Worm (Caenorhabditis elegans): ENCODE data around the gene ZK488.6.

Gene ZK488.6

DNA sequence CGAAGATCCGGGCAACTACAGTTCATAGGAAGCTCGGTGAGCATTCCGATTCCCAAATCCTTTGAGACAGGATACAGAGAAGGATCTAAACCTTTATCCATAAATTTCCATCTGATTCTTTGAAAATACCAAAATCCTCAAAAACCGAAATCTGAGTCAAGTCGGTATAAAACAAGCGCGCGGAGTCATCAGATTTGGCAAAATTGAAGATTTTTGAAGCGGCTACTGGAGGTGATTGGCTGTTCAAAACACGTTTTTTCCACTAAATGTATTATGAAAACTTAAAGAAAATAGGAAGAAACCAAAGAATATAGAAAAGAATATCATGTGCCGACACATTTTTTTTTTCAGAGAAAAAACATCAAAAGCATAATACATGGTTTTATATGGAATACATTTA lies 15.6 kb upstream of the ZK488.6 start, which contains the start of gene C14C6.13:
Gene C14C6.13 (minus strand): TSS at position 101 of the 400 bp plus-strand sequence.
- TF ChIP-seq med-1 (GFP tag; optimal IDR thresholded peaks at IDR 0.05; ENCODE audit: insufficient read depth) (no peak), cog-1 (tag; optimal IDR thresholded peaks at IDR 0.05) (no peak), flt-1 (GFP tag; IDR thresholded peaks at IDR 0.05) (no peak), ztf-23 (GFP tag; IDR thresholded peaks at IDR 0.05) (no peak), ref-1 (GFP tag; conservative IDR thresholded peaks at IDR 0.05) (no peak), T22C8.4 (GFP tag; IDR thresholded peaks at IDR 0.05) (no peak), klf-2 (GFP tag; conservative IDR thresholded peaks at IDR 0.05) (no peak), ztf-29 (GFP tag; IDR thresholded peaks at IDR 0.05) (no peak)

ce11 chrV:576070-576469 lies 14.2 kb upstream of the ZK488.6 start, which contains the start of gene K06H6.5:
K06H6.5 (plus strand) TSS chrV:576370.
- no peak for TF ChIP-seq ztf-29 (GFP tag; IDR thresholded peaks at IDR 0.05)
- no peak for TF ChIP-seq T22C8.4 (GFP tag; IDR thresholded peaks at IDR 0.05)
- no peak for TF ChIP-seq ztf-23 (GFP tag; IDR thresholded peaks at IDR 0.05)
- no peak for TF ChIP-seq klf-2 (GFP tag; conservative IDR thresholded peaks at IDR 0.05)
- no peak for TF ChIP-seq cog-1 (tag; optimal IDR thresholded peaks at IDR 0.05)
- no peak for TF ChIP-seq tab-1 (GFP tag; IDR thresholded peaks at IDR 0.05)
- TF ChIP-seq ref-1 (GFP tag; conservative IDR thresholded peaks at IDR 0.05), result no peak
- TF ChIP-seq flt-1 (GFP tag; IDR thresholded peaks at IDR 0.05), result no peak
- TF ChIP-seq med-1 (GFP tag; optimal IDR thresholded peaks at IDR 0.05; ENCODE audit: insufficient read depth), result no peak

- no peak for TF ChIP-seq ztf-29 (GFP tag; IDR thresholded peaks at IDR 0.05)
- no peak for TF ChIP-seq ztf-23 (GFP tag; IDR thresholded peaks at IDR 0.05)
- TF ChIP-seq ref-1 (GFP tag; conservative IDR thresholded peaks at IDR 0.05), result no peak
- no peak for TF ChIP-seq klf-2 (GFP tag; conservative IDR thresholded peaks at IDR 0.05)
- TF ChIP-seq T22C8.4 (GFP tag; IDR thresholded peaks at IDR 0.05), result no peak
Observed at ce11 chrV:576918-577317, 13.4 kb upstream of the ZK488.6 start.

ce11 chrV:578977-579376 lies 11.3 kb upstream of the ZK488.6 start, which contains the start of gene K06H6.4:
K06H6.4 (plus strand) TSS chrV:579277.
- TF ChIP-seq T22C8.4 (GFP tag; IDR thresholded peaks at IDR 0.05), result no peak
- no peak for TF ChIP-seq med-1 (GFP tag; optimal IDR thresholded peaks at IDR 0.05; ENCODE audit: insufficient read depth)
- no peak for TF ChIP-seq ref-1 (GFP tag; conservative IDR thresholded peaks at IDR 0.05)
- TF ChIP-seq cog-1 (tag; optimal IDR thresholded peaks at IDR 0.05), result no peak
- no peak for TF ChIP-seq ztf-23 (GFP tag; IDR thresholded peaks at IDR 0.05)
- TF ChIP-seq klf-2 (GFP tag; conservative IDR thresholded peaks at IDR 0.05), result no peak
- TF ChIP-seq tab-1 (GFP tag; IDR thresholded peaks at IDR 0.05), result no peak
- no peak for TF ChIP-seq ztf-29 (GFP tag; IDR thresholded peaks at IDR 0.05)

DNA sequence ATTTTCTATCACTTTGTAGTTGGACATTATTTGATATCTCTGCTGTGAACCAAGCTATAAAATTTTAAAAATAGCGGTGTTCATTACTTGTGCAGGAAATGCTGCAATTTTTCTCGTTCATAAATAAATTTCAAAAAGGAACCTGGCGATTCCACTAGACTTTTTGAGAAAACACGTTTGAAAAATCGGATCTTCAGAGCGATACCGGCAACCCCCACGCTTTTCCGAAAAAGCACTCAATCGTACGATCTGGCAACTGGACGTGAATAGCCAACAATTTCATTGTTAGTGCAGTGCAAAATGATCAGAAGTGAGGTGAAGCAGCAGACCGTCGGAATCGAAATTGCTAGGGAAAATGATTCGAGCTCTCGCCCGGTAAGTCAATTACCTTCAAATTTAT lies 8.7 kb upstream of the ZK488.6 start, which contains the start of gene nstp-7:
Gene nstp-7 (plus strand): TSS at position 301 of the 400 bp plus-strand sequence.
- TF ChIP-seq ztf-23 (GFP tag; IDR thresholded peaks at IDR 0.05) (no peak), tab-1 (GFP tag; IDR thresholded peaks at IDR 0.05) (no peak), T22C8.4 (GFP tag; IDR thresholded peaks at IDR 0.05) (no peak), cog-1 (tag; optimal IDR thresholded peaks at IDR 0.05) (no peak), flt-1 (GFP tag; IDR thresholded peaks at IDR 0.05) (no peak), klf-2 (GFP tag; conservative IDR thresholded peaks at IDR 0.05) (no peak)

DNA sequence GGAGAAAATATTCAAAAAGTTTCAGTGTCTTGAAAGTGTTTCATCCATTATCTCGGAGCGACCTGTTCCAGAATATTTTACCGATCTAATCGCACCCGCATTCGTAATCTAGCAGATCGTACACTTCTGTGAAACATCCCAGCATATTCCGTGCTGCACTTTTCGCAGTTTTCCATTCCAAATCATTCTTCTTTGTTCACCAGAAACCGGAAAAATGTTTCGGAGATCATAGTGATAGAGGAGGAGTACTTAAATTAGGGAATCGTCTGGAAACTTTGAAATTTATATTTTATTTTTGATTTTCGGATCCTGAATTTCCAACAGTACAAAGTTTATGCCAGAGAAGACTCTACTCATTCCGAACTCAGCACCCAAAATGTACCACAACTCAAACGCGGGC lies 4.8 kb upstream of the ZK488.6 start, which contains the start of gene K06H6.2:
Gene K06H6.2 (plus strand): TSS at position 301 of the 400 bp plus-strand sequence.
- no peak for TF ChIP-seq ztf-23 (GFP tag; IDR thresholded peaks at IDR 0.05)

- no peak for TF ChIP-seq ztf-29 (GFP tag; IDR thresholded peaks at IDR 0.05)
- no peak for TF ChIP-seq T22C8.4 (GFP tag; IDR thresholded peaks at IDR 0.05)
- no peak for TF ChIP-seq med-1 (GFP tag; optimal IDR thresholded peaks at IDR 0.05; ENCODE audit: insufficient read depth)
- TF ChIP-seq ztf-23 (GFP tag; IDR thresholded peaks at IDR 0.05), result no peak
- no peak for TF ChIP-seq flt-1 (GFP tag; IDR thresholded peaks at IDR 0.05)
- TF ChIP-seq cog-1 (tag; optimal IDR thresholded peaks at IDR 0.05), result no peak
- TF ChIP-seq ref-1 (GFP tag; conservative IDR thresholded peaks at IDR 0.05), result no peak
- no peak for TF ChIP-seq klf-2 (GFP tag; conservative IDR thresholded peaks at IDR 0.05)
- no peak for TF ChIP-seq tab-1 (GFP tag; IDR thresholded peaks at IDR 0.05)
Observed at ce11 chrV:587818-588217, 2.5 kb upstream of the ZK488.6 start, which contains the start of gene K06H6.1. K06H6.1 (plus strand) TSS chrV:588118.

ce11 chrV:592959-593358 lies 2.7 kb downstream of the ZK488.6 start, which contains the start of gene ZK488.5:
ZK488.5 (plus strand) TSS chrV:593259.
- no peak for TF ChIP-seq ztf-23 (GFP tag; IDR thresholded peaks at IDR 0.05)
- TF ChIP-seq cog-1 (tag; optimal IDR thresholded peaks at IDR 0.05), result no peak
- no peak for TF ChIP-seq klf-2 (GFP tag; conservative IDR thresholded peaks at IDR 0.05)
- TF ChIP-seq flt-1 (GFP tag; IDR thresholded peaks at IDR 0.05), result no peak
- no peak for TF ChIP-seq med-1 (GFP tag; optimal IDR thresholded peaks at IDR 0.05; ENCODE audit: insufficient read depth)
- no peak for TF ChIP-seq ref-1 (GFP tag; conservative IDR thresholded peaks at IDR 0.05)
- TF ChIP-seq T22C8.4 (GFP tag; IDR thresholded peaks at IDR 0.05), result no peak
- no peak for TF ChIP-seq tab-1 (GFP tag; IDR thresholded peaks at IDR 0.05)
- no peak for TF ChIP-seq ztf-29 (GFP tag; IDR thresholded peaks at IDR 0.05)

ce11 chrV:596923-597322 lies 6.6 kb downstream of the ZK488.6 start:
- TF ChIP-seq med-1 (GFP tag; optimal IDR thresholded peaks at IDR 0.05; ENCODE audit: insufficient read depth), result no peak
- no peak for TF ChIP-seq flt-1 (GFP tag; IDR thresholded peaks at IDR 0.05)
- TF ChIP-seq T22C8.4 (GFP tag; IDR thresholded peaks at IDR 0.05), result no peak
- TF ChIP-seq ztf-29 (GFP tag; IDR thresholded peaks at IDR 0.05), result no peak
- no peak for TF ChIP-seq ref-1 (GFP tag; conservative IDR thresholded peaks at IDR 0.05)
- TF ChIP-seq tab-1 (GFP tag; IDR thresholded peaks at IDR 0.05), result no peak
- no peak for TF ChIP-seq klf-2 (GFP tag; conservative IDR thresholded peaks at IDR 0.05)
- no peak for TF ChIP-seq ztf-23 (GFP tag; IDR thresholded peaks at IDR 0.05)
- TF ChIP-seq cog-1 (tag; optimal IDR thresholded peaks at IDR 0.05), result no peak

- TF ChIP-seq med-1 (GFP tag; optimal IDR thresholded peaks at IDR 0.05; ENCODE audit: insufficient read depth), result no peak
- no peak for TF ChIP-seq T22C8.4 (GFP tag; IDR thresholded peaks at IDR 0.05)
- no peak for TF ChIP-seq cog-1 (tag; optimal IDR thresholded peaks at IDR 0.05)
- TF ChIP-seq ztf-29 (GFP tag; IDR thresholded peaks at IDR 0.05), result no peak
- no peak for TF ChIP-seq ref-1 (GFP tag; conservative IDR thresholded peaks at IDR 0.05)
- no peak for TF ChIP-seq klf-2 (GFP tag; conservative IDR thresholded peaks at IDR 0.05)
Observed at ce11 chrV:597823-598222, 7.5 kb downstream of the ZK488.6 start.

All from whole organism, midembryonic.